Worm (Caenorhabditis elegans) whole organism, L1 larva: Measurements from ENCODE around the gene T05A8.1.
"Not testable (repeated sequence)": the region's sequence is repeated elsewhere in the genome, so short reads cannot be mapped to it uniquely, and the experiment has no call there.

ENCODE experiments used
- Y116A8C.19 ChIP-seq: sonication (generic microtip); optimal IDR thresholded peaks from 2 replicates; lab custom pipeline; 2016; ENCODE audit warnings: missing compliant biosample characterization, missing genetic modification characterization, borderline replicate concordance
- dpl-1 ChIP-seq, 3 experiments: fragments of 150-350 bp in 2 of 3; sonication (generic microtip) in 1 of 3; optimal IDR thresholded peaks; 2 replicates each; lab custom pipeline; 2014 to 2017; ENCODE audit warnings: missing biosample characterization in 3 of 3, missing genetic modification characterization in 3 of 3, missing genetic modification reagents in 3 of 3
- egl-27 ChIP-seq, 2 experiments: fragments of 150-350 bp in 1 of 2; sonication (generic microtip); optimal IDR thresholded peaks; 3 replicates each; lab custom pipeline; 2017 to 2018; ENCODE audit warnings: missing biosample characterization in 2 of 2, missing genetic modification characterization in 2 of 2, missing genetic modification reagents in 2 of 2
- mdl-1 ChIP-seq, 2 experiments: fragments of 150-350 bp; optimal IDR thresholded peaks; 2 replicates each; lab custom pipeline; 2014 to 2017; ENCODE audit warnings: missing biosample characterization in 2 of 2, missing genetic modification characterization in 2 of 2, inconsistent platforms in 1 of 2
- nhr-76 ChIP-seq: sonication (generic microtip); optimal IDR thresholded peaks from 2 replicates; lab custom pipeline; 2017; ENCODE audit warnings: missing biosample characterization, missing genetic modification characterization
- nhr-77 ChIP-seq: fragments of 150-350 bp; optimal IDR thresholded peaks from 2 replicates; lab custom pipeline; 2014; ENCODE audit warnings: missing biosample characterization, missing genetic modification characterization
- skn-1 ChIP-seq: fragments of 150-350 bp; optimal IDR thresholded peaks from 2 replicates; lab custom pipeline; 2014; ENCODE audit warnings: missing biosample characterization, missing genetic modification characterization
- snu-23 ChIP-seq: sonication (generic microtip); optimal IDR thresholded peaks from 2 replicates; lab custom pipeline; 2016; ENCODE audit warnings: missing genetic modification characterization, missing compliant biosample characterization
- zag-1 ChIP-seq: fragments of 150-350 bp; optimal IDR thresholded peaks from 2 replicates; lab custom pipeline; 2014; ENCODE audit warnings: missing biosample characterization, missing genetic modification characterization

DNA sequence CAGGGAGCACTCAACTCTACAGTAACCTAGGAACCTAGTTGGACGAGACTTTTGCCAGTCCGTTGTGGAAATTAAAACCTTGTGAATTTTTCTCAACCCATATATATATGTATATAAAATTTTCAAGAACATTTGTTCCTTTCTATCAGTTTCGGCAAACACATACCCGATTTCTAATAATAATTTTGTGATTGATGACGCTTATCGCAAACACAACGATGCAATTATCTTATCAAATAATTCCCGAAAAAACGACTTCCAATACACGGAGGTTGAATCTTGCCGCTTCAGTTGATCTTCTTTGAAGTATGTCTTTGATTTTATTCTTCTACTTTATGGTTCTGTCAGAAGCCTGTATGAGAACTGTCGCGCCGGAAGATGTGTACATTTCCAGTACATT, 44.8 kb downstream of the T05A8.1 start, which contains the start of gene F22E5.2:
- TF ChIP-seq snu-23; skn-1 (tag; lab: Kevin White, UChicago); zag-1 (tag; lab: Kevin White, UChicago); nhr-77 (tag; lab: Kevin White, UChicago); mdl-1 (tag; optimal IDR thresholded peaks at IDR 0.05; lab: Kevin White, UChicago); nhr-76 (tag; lab: Kevin White, UChicago); dpl-1 (GFP tag; optimal IDR thresholded peaks at IDR 0.05; lab: Kevin White, UChicago); egl-27 (tag; optimal IDR thresholded peaks at IDR 0.05; lab: Kevin White, UChicago); Y116A8C.19 (tag; lab: Kevin White, UChicago): not testable (repeated sequence)
